Fruit fly (Drosophila melanogaster) whole organism, adult: ENCODE results near the gene rdhB.

Source experiments
- CG11617 ChIP-seq: fragments of 200-800 bp; sonication (Bioruptor generic); optimal IDR thresholded peaks from 2 replicates; lab custom pipeline; 2017; ENCODE audit warnings: mild to moderate bottlenecking, missing biosample characterization, missing genetic modification reagents, missing genetic modification characterization
- CG12768 ChIP-seq: fragments of 200-800 bp; sonication (Bioruptor generic); optimal IDR thresholded peaks from 2 replicates; lab custom pipeline; 2017; ENCODE audit warnings: missing biosample characterization, missing genetic modification characterization, mild to moderate bottlenecking, moderate library complexity, missing genetic modification reagents
- CG14711 ChIP-seq: fragments of 200-800 bp; sonication (Bioruptor generic); optimal IDR thresholded peaks from 2 replicates; lab custom pipeline; 2018; ENCODE audit warnings: missing biosample characterization, mild to moderate bottlenecking, missing genetic modification characterization, moderate library complexity
- CG1620 ChIP-seq: fragments of 200-800 bp; sonication (Bioruptor generic); optimal IDR thresholded peaks from 2 replicates; lab custom pipeline; 2016; ENCODE audit warnings: missing biosample characterization, missing genetic modification characterization
- CG33017 ChIP-seq: fragments of 200-800 bp; sonication (Bioruptor generic); optimal IDR thresholded peaks from 2 replicates; lab custom pipeline; 2018; ENCODE audit warnings: missing biosample characterization, mild to moderate bottlenecking, missing genetic modification characterization, moderate library complexity
- CG5204 ChIP-seq: fragments of 200-800 bp; sonication (Bioruptor generic); optimal IDR thresholded peaks from 2 replicates; lab custom pipeline; 2016; ENCODE audit warnings: missing biosample characterization, missing genetic modification characterization
- CG7045 ChIP-seq: fragments of 200-800 bp; sonication (Bioruptor generic); optimal IDR thresholded peaks from 2 replicates; lab custom pipeline; 2017; ENCODE audit warnings: missing biosample characterization, mild to moderate bottlenecking, missing genetic modification characterization
- CG7101 ChIP-seq: fragments of 200-800 bp; sonication (Bioruptor generic); optimal IDR thresholded peaks from 2 replicates; lab custom pipeline; 2018; ENCODE audit warnings: missing biosample characterization, mild to moderate bottlenecking, missing genetic modification characterization, moderate library complexity
- Clk ChIP-seq: fragments of 200-800 bp; sonication (Bioruptor generic); optimal IDR thresholded peaks from 2 replicates; lab custom pipeline; 2017; ENCODE audit warnings: missing biosample characterization, missing genetic modification characterization
- Crg-1 ChIP-seq: fragments of 200-800 bp; sonication (Bioruptor generic); optimal IDR thresholded peaks from 2 replicates; lab custom pipeline; 2016; ENCODE audit warnings: missing biosample characterization, missing genetic modification characterization
- Hr96 ChIP-seq: fragments of 200-800 bp; sonication (Bioruptor generic); optimal IDR thresholded peaks from 2 replicates; lab custom pipeline; 2016; ENCODE audit warnings: missing biosample characterization, missing genetic modification characterization
- Mnt ChIP-seq: fragments of 200-800 bp; sonication (Bioruptor generic); optimal IDR thresholded peaks from 2 replicates; lab custom pipeline; 2016; ENCODE audit warnings: missing biosample characterization, mild to moderate bottlenecking, missing genetic modification characterization
- bab1 ChIP-seq: fragments of 200-800 bp; sonication (Bioruptor generic); optimal IDR thresholded peaks from 3 replicates; lab custom pipeline; 2019; ENCODE audit warnings: missing biosample characterization, mild to moderate bottlenecking, missing genetic modification characterization, moderate library complexity
- cic ChIP-seq: fragments of 200-800 bp; sonication (Bioruptor generic); optimal IDR thresholded peaks from 2 replicates; lab custom pipeline; 2017; ENCODE audit warnings: missing biosample characterization, mild to moderate bottlenecking, missing genetic modification characterization, moderate library complexity
- cnc ChIP-seq, 2 experiments: fragments of >200 bp; optimal IDR thresholded peaks; 2 replicates each; lab custom pipeline; 2017
- kay ChIP-seq: fragments of 200-800 bp; sonication (Bioruptor generic); peaks from one replicate; lab custom pipeline; 2016; ENCODE audit warnings: missing biosample characterization, missing genetic modification characterization, borderline replicate concordance
- ovo ChIP-seq: fragments of 200-800 bp; sonication (Bioruptor generic); optimal IDR thresholded peaks from 2 replicates; lab custom pipeline; 2016; ENCODE audit warnings: missing biosample characterization, missing genetic modification characterization
- pad ChIP-seq: fragments of 200-800 bp; sonication (Bioruptor generic); optimal IDR thresholded peaks from 3 replicates; lab custom pipeline; 2017; ENCODE audit warnings: missing biosample characterization, missing genetic modification characterization, mild to moderate bottlenecking, moderate library complexity, missing genetic modification reagents
- tj ChIP-seq: fragments of 200-800 bp; sonication (Bioruptor generic); optimal IDR thresholded peaks from 3 replicates; lab custom pipeline; 2017; ENCODE audit warnings: missing biosample characterization, mild to moderate bottlenecking, missing genetic modification characterization, moderate library complexity
- toe ChIP-seq: fragments of 200-800 bp; sonication (Bioruptor generic); optimal IDR thresholded peaks from 2 replicates; lab custom pipeline; 2016; ENCODE audit warnings: missing biosample characterization, missing genetic modification characterization

rdhB gene

DNA sequence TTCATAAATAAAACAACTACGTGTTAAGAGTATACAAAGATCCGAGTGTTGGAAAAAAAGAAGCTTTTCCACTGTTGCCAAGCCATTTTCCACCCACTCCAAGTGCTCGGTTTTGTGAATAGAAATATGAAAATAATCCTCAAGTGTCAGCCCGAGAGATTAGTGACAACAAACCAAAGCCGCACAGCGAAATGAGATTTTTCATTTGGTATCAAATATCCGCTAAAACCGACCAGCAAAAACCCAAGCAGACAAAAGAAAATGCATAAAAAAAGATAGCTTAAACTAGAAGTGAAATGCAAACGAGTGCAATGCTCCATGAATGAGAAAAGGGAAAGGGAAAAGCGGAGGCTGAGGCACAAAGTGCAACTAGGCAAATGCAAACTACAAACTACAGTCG is at the start of gene rdhB:
Gene rdhB (plus strand): TSS at position 301 of the 400 bp plus-strand sequence.
- TF ChIP-seq kay (no peak), Clk (GFP tag; lab: Kevin White, UChicago) (no peak), pad (no peak), Crg-1 (GFP tag; lab: Kevin White, UChicago) (no peak), Mnt (GFP tag; lab: Kevin White, UChicago) (no peak), toe (GFP tag; lab: Kevin White, UChicago) (no peak), ovo (GFP tag; lab: Kevin White, UChicago) (no peak), CG7101 (tag; lab: Kevin White, UChicago) (no peak), CG33017 (no peak), Hr96 (GFP tag; lab: Kevin White, UChicago) (no peak), cic (no peak), CG12768 (GFP tag; lab: Kevin White, UChicago) (no peak), CG11617 (GFP tag; lab: Kevin White, UChicago) (no peak), tj (GFP tag; lab: Kevin White, UChicago) (no peak)

DNA sequence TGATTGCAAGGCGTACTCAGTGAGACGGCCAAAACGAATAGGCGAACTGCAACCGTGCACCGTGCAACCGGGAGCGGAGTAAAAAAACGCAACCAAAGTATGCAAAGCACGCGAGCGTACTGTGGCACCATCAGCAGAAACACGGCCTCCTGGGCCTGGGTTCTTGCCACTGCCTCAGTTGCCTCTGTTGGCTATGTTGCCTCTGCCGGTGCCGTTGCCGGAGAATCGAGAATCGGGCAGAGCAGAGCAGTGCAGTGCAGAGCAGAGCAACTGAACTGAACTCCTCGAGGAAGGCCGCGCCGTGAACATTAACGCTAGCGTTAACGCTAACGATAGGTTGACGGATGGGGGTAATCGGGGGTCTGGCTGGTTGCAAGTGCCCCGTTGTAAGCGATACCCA is 27.5 kb upstream of the rdhB start, which contains the start of gene CG34377:
Gene CG34377 (minus strand): TSS at position 101 of the 400 bp plus-strand sequence.
- TF ChIP-seq kay (no peak), pad (no peak), CG5204 (GFP tag; lab: Kevin White, UChicago) (no peak), bab1 (GFP tag; lab: Kevin White, UChicago) (no peak), CG1620 (GFP tag; lab: Kevin White, UChicago) (no peak)

DNA sequence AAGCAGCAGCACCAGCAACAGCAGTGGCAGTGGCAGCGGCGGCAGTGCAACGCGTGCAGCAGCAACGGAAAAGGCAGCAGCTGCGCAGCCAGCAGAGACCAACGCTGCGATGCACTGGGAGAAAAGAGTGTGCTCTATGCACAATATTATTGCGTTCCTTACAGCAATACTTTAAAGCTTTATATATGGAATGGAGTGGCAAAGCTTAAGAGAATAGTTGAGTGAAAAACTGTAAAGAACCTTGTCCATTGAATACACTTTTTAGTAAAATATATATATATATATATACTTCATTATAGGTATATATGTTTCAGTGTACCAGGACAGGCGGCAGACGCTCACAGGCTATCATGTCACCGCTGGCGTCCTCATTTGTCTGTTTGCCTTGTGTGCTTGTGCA is 26.8 kb upstream of the rdhB start:
- no peak for TF ChIP-seq Hr96 (GFP tag; lab: Kevin White, UChicago)
- no peak for TF ChIP-seq bab1 (GFP tag; lab: Kevin White, UChicago)
- no peak for TF ChIP-seq pad
- TF ChIP-seq kay: no peak
- no peak for TF ChIP-seq Crg-1 (GFP tag; lab: Kevin White, UChicago)
- TF ChIP-seq toe (GFP tag; lab: Kevin White, UChicago): no peak

DNA sequence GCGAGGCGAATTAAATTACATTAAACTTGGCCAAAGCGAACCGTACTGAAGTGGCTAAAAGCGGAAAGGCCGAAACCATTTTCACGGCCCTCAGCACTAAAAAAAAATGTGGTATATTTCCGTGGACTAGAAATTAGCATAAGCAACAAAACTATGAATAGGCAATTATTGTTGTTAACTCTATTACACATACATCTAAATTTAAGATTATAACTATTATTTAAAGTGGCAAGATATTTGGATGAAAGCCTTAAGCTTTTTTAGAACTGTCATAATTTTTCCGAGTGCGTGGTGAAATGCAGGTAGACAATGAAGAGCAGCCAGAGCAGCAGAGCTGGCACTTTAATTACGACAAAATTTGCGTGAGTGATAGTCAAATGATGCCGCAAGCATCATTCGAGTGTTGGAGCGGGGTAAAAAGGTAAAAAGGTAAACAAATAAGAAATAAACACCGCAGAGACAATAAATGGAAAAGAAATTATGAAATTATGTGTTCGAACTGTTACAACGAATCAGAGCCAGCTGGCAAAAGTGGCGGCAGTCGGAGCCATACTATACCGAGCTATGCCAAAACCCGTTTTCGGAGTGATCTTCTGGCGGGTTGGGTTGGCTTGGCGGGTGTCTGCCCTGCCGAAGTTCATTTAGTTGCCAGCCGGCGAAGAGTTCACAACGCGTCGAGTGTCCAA is 22.7 kb upstream of the rdhB start, which contains the start of gene CG7080:
Gene CG7080 (plus strand): TSS at position 636 of the 686 bp plus-strand sequence.
- no peak for TF ChIP-seq Crg-1 (GFP tag; lab: Kevin White, UChicago)
- TF ChIP-seq pad: no peak
- no peak for TF ChIP-seq Clk (GFP tag; lab: Kevin White, UChicago)
- no peak for TF ChIP-seq tj (GFP tag; lab: Kevin White, UChicago)
- no peak for TF ChIP-seq CG1620 (GFP tag; lab: Kevin White, UChicago)
- no peak for TF ChIP-seq Mnt (GFP tag; lab: Kevin White, UChicago)
- TF ChIP-seq bab1 (GFP tag; lab: Kevin White, UChicago): no peak
- no peak for TF ChIP-seq Hr96 (GFP tag; lab: Kevin White, UChicago)
- no peak for TF ChIP-seq ovo (GFP tag; lab: Kevin White, UChicago)
- TF ChIP-seq CG12768 (GFP tag; lab: Kevin White, UChicago): no peak
- no peak for TF ChIP-seq toe (GFP tag; lab: Kevin White, UChicago)

DNA sequence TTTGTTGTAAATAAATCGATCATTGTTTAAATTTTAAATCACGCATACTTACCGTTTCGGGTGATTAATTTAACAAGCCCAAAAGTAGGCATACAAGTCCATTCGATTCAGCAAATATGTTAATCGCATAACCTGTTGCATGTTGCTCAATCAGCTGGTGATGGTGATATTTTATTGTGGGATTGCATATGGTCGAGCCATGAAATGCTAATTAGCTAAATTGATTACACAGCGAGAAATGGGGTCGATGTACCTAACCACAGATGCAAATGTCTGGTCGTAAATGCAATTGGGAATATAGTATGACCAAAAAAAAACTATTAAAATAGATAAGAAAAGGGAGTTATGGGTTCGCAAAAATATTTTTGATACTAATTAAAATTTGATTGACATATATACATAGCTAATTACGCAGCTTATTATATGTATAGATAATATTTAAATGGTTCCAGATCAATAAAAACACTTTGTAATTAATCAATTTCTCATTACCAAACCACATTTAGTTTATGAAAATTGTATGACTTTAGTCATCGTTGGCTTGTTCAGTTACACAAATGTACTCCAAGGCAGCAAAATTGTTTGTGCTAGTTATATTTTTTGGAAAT is 20.9 kb upstream of the rdhB start, which contains the start of gene CG33721:
Gene CG33721 (plus strand): TSS at position 558 of the 608 bp plus-strand sequence.
- no peak for TF ChIP-seq cnc (optimal IDR thresholded peaks at IDR 0.05; lab: Kevin White, UChicago)
- TF ChIP-seq Clk (GFP tag; lab: Kevin White, UChicago): no peak
- TF ChIP-seq CG7101 (tag; lab: Kevin White, UChicago): no peak
- no peak for TF ChIP-seq CG7045 (GFP tag; lab: Kevin White, UChicago)
- no peak for TF ChIP-seq toe (GFP tag; lab: Kevin White, UChicago)
- no peak for TF ChIP-seq bab1 (GFP tag; lab: Kevin White, UChicago)
- no peak for TF ChIP-seq tj (GFP tag; lab: Kevin White, UChicago)
- TF ChIP-seq CG11617 (GFP tag; lab: Kevin White, UChicago): no peak
- TF ChIP-seq Crg-1 (GFP tag; lab: Kevin White, UChicago): no peak
- TF ChIP-seq Hr96 (GFP tag; lab: Kevin White, UChicago): no peak
- no peak for TF ChIP-seq CG12768 (GFP tag; lab: Kevin White, UChicago)
- TF ChIP-seq CG33017: no peak
- TF ChIP-seq CG1620 (GFP tag; lab: Kevin White, UChicago): no peak
- no peak for TF ChIP-seq kay
- no peak for TF ChIP-seq CG14711 (tag; lab: Kevin White, UChicago)
- TF ChIP-seq CG5204 (GFP tag; lab: Kevin White, UChicago): no peak
- no peak for TF ChIP-seq Mnt (GFP tag; lab: Kevin White, UChicago)
- no peak for TF ChIP-seq cic

DNA sequence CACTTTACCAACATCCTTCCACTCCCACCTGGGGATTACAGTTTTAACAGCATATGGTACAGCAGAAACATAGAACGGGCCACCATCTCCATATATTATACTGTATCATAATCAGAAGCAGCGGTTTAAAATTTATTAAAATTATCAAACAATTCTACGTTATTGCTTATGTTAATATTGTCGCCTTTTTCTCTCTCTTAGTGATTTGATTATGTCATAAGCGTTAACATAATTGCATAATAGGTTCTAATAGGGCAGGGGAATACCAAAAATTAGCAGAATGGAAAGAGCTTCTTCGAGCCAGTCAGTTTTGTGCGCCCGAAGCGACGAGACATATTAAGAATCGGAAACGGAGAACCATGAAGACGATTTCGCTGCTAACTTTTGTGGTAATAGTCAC is 19.8 kb upstream of the rdhB start, which contains the start of gene CG13862:
Gene CG13862 (plus strand): TSS at position 301 of the 400 bp plus-strand sequence.
- no peak for TF ChIP-seq Hr96 (GFP tag; lab: Kevin White, UChicago)
- no peak for TF ChIP-seq CG11617 (GFP tag; lab: Kevin White, UChicago)
- TF ChIP-seq tj (GFP tag; lab: Kevin White, UChicago): no peak
- no peak for TF ChIP-seq toe (GFP tag; lab: Kevin White, UChicago)
- no peak for TF ChIP-seq CG5204 (GFP tag; lab: Kevin White, UChicago)
- no peak for TF ChIP-seq CG12768 (GFP tag; lab: Kevin White, UChicago)
- TF ChIP-seq ovo (GFP tag; lab: Kevin White, UChicago): no peak
- TF ChIP-seq Crg-1 (GFP tag; lab: Kevin White, UChicago): no peak
- no peak for TF ChIP-seq Clk (GFP tag; lab: Kevin White, UChicago)
- TF ChIP-seq pad: no peak
